Worm (Caenorhabditis elegans) whole organism, L1 larva: ENCODE data around the gene cpf-1.

Experiments used
- ceh-82 ChIP-seq, 3 experiments: fragments of 150-350 bp in 1 of 3; sonication (generic microtip) in 2 of 3; optimal IDR thresholded peaks; 2 replicates each; lab custom pipeline; 2014 to 2017; ENCODE audit warnings: missing biosample characterization in 3 of 3, missing genetic modification characterization in 3 of 3
- ces-1 ChIP-seq: fragments of 150-350 bp; optimal IDR thresholded peaks from 2 replicates; lab custom pipeline; 2014; ENCODE audit warnings: missing biosample characterization, missing genetic modification reagents, missing genetic modification characterization
- egl-27 ChIP-seq, 2 experiments: fragments of 150-350 bp in 1 of 2; sonication (generic microtip); optimal IDR thresholded peaks; 3 replicates each; lab custom pipeline; 2017 to 2018; ENCODE audit warnings: missing biosample characterization in 2 of 2, missing genetic modification characterization in 2 of 2, missing genetic modification reagents in 2 of 2
- lsy-2 ChIP-seq, 2 experiments: fragments of 150-350 bp; optimal IDR thresholded peaks; 2 replicates each; lab custom pipeline; 2014; ENCODE audit warnings: missing biosample characterization in 2 of 2, missing genetic modification characterization in 2 of 2
- nhr-11 ChIP-seq: fragments of 150-350 bp; optimal IDR thresholded peaks from 2 replicates; lab custom pipeline; 2014; ENCODE audit warnings: missing biosample characterization, missing genetic modification characterization
- nhr-12 ChIP-seq: sonication (generic microtip); optimal IDR thresholded peaks from 2 replicates; lab custom pipeline; 2017; ENCODE audit warnings: missing biosample characterization, missing genetic modification characterization
- snpc-4 ChIP-seq: fragments of 150-350 bp; optimal IDR thresholded peaks from 2 replicates; lab custom pipeline; 2014; ENCODE audit warnings: missing biosample characterization, missing genetic modification characterization
- unc-98 ChIP-seq: fragments of 200-800 bp; sonication (Bioruptor generic); IDR thresholded peaks from 2 replicates; pipeline ENCODE4 v1.3.6; 2022; ENCODE audit warnings: missing genetic modification characterization, missing compliant biosample characterization
- zag-1 ChIP-seq: fragments of 150-350 bp; optimal IDR thresholded peaks from 2 replicates; lab custom pipeline; 2014; ENCODE audit warnings: missing biosample characterization, missing genetic modification characterization
- ztf-11 ChIP-seq, 2 experiments: sonication (generic microtip); optimal IDR thresholded peaks; 2 replicates each; lab custom pipeline; 2016 to 2017; ENCODE audit warnings: missing genetic modification characterization in 2 of 2, missing biosample characterization in 1 of 2, missing compliant biosample characterization in 1 of 2

DNA sequence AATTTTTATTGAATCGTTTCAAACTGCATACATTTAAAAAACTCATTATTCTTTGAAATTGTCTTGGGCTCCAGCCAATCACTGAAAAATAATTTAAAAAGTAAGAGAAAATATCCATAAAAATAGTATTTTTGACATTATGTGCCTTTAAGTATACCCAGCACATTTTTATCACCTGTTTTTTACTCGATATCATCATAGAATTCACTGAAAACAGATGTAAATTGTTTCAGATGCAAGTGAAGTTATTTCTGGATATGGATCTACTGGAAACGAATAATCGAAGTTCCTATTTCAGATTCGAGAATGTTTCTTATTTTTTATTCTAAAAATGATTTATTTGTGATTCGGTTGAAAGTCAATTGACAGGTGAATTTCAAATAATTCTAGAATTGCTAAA lies 47.7 kb downstream of the cpf-1 start:
- TF ChIP-seq ces-1 (GFP tag; lab: Kevin White, UChicago) = no peak
- no peak for TF ChIP-seq zag-1 (tag; lab: Kevin White, UChicago)
- TF ChIP-seq nhr-12 (tag; lab: Kevin White, UChicago) = no peak
- no peak for TF ChIP-seq unc-98
- no peak for TF ChIP-seq snpc-4
- TF ChIP-seq lsy-2 (tag; optimal IDR thresholded peaks at IDR 0.05; lab: Kevin White, UChicago) = no peak
- TF ChIP-seq egl-27 (tag; optimal IDR thresholded peaks at IDR 0.05; lab: Kevin White, UChicago) = no peak
- no peak for TF ChIP-seq ceh-82 (tag; optimal IDR thresholded peaks at IDR 0.05; lab: Kevin White, UChicago)
- TF ChIP-seq ztf-11 (tag; optimal IDR thresholded peaks at IDR 0.05; lab: Kevin White, UChicago) = no peak
- no peak for TF ChIP-seq nhr-11 (tag; lab: Kevin White, UChicago)
